Fruit fly (Drosophila melanogaster) whole organism, embryonic: ENCODE data around the gene Jon65Aiii.

Experiments used
- Atf3 ChIP-seq: fragments of 200-800 bp; sonication (Bioruptor generic); optimal IDR thresholded peaks from 3 replicates; lab custom pipeline; 2016; ENCODE audit warnings: missing biosample characterization, missing genetic modification characterization
- Bteb2 ChIP-seq: fragments of 200-800 bp; sonication (Bioruptor generic); optimal IDR thresholded peaks from 2 replicates; lab custom pipeline; 2016; ENCODE audit warnings: missing biosample characterization, missing genetic modification characterization
- CG1024 ChIP-seq: fragments of 200-800 bp; sonication (Bioruptor generic); IDR thresholded peaks from 2 replicates; pipeline ENCODE4 v1.3.6; 2022; ENCODE audit warnings: missing biosample characterization, missing genetic modification characterization
- CG10959 ChIP-seq: fragments of 200-800 bp; sonication (Bioruptor generic); IDR thresholded peaks from 2 replicates; pipeline ENCODE4 v1.3.6; 2022; ENCODE audit warnings: missing biosample characterization, missing genetic modification characterization
- CG1603 ChIP-seq: fragments of 200-800 bp; sonication (Bioruptor generic); optimal IDR thresholded peaks from 2 replicates; lab custom pipeline; 2019; ENCODE audit warnings: missing biosample characterization, mild to moderate bottlenecking, missing genetic modification characterization, moderate library complexity
- CG17385 ChIP-seq: fragments of 200-800 bp; sonication (Bioruptor generic); optimal IDR thresholded peaks from 3 replicates; lab custom pipeline; 2018; ENCODE audit warnings: missing biosample characterization, mild to moderate bottlenecking, missing genetic modification characterization
- CG17802 ChIP-seq: fragments of 200-800 bp; sonication (Bioruptor generic); optimal IDR thresholded peaks from 2 replicates; lab custom pipeline; 2018; ENCODE audit warnings: missing biosample characterization, mild to moderate bottlenecking, missing genetic modification characterization, moderate library complexity
- CG2678 ChIP-seq: fragments of 200-800 bp; sonication (Bioruptor generic); optimal IDR thresholded peaks from 3 replicates; lab custom pipeline; 2019; ENCODE audit warnings: missing biosample characterization, mild to moderate bottlenecking, missing genetic modification characterization, moderate library complexity
- CG2875 ChIP-seq: fragments of 200-800 bp; sonication (Bioruptor generic); optimal IDR thresholded peaks from 2 replicates; lab custom pipeline; 2017; ENCODE audit warnings: missing biosample characterization, mild to moderate bottlenecking, missing genetic modification characterization, missing genetic modification reagents
- CG31388 ChIP-seq: fragments of 200-800 bp; sonication (Bioruptor generic); optimal IDR thresholded peaks from 2 replicates; lab custom pipeline; 2016; ENCODE audit warnings: missing biosample characterization, missing genetic modification characterization
- CG3163 ChIP-seq: fragments of 200-800 bp; sonication (Bioruptor generic); optimal IDR thresholded peaks from 3 replicates; lab custom pipeline; 2016; ENCODE audit warnings: missing biosample characterization, missing genetic modification characterization
- CG4617 ChIP-seq: fragments of 200-800 bp; sonication (Bioruptor generic); optimal IDR thresholded peaks from 3 replicates; lab custom pipeline; 2016; ENCODE audit warnings: missing biosample characterization, missing genetic modification characterization, borderline replicate concordance
- CG4820 ChIP-seq: fragments of 200-800 bp; sonication (Bioruptor generic); optimal IDR thresholded peaks from 3 replicates; lab custom pipeline; 2016; ENCODE audit warnings: missing biosample characterization, missing genetic modification characterization
- CG6654 ChIP-seq: fragments of 200-800 bp; sonication (Bioruptor generic); optimal IDR thresholded peaks from 2 replicates; lab custom pipeline; 2017; ENCODE audit warnings: missing biosample characterization, mild to moderate bottlenecking, missing genetic modification characterization
- CG7839 ChIP-seq: fragments of 200-800 bp; sonication (Bioruptor generic); optimal IDR thresholded peaks from 3 replicates; lab custom pipeline; 2018; ENCODE audit warnings: missing biosample characterization, mild to moderate bottlenecking, missing genetic modification characterization, moderate library complexity
- CG8290 ChIP-seq, 3 experiments: fragments of 200-800 bp; sonication (Bioruptor generic); optimal IDR thresholded peaks; 2 replicates each; lab custom pipeline; 2016 to 2019; ENCODE audit warnings: missing biosample characterization in 3 of 3, missing genetic modification characterization in 3 of 3, mild to moderate bottlenecking in 2 of 3, moderate library complexity in 1 of 3
- CG9609 ChIP-seq: fragments of 200-800 bp; sonication (Bioruptor generic); optimal IDR thresholded peaks from 3 replicates; lab custom pipeline; 2016; ENCODE audit warnings: missing biosample characterization, missing genetic modification characterization
- D19A ChIP-seq: fragments of 200-800 bp; optimal IDR thresholded peaks from 3 replicates; lab custom pipeline; 2019; ENCODE audit warnings: missing biosample characterization, mild to moderate bottlenecking, missing genetic modification characterization, moderate library complexity
- E2f1 ChIP-seq: fragments of 200-800 bp; sonication (Bioruptor generic); IDR thresholded peaks from 2 replicates; pipeline ENCODE4 v1.3.6; 2022; ENCODE audit warnings: missing biosample characterization, missing genetic modification characterization
- Eip74EF ChIP-seq, 2 experiments: fragments of 200-800 bp in 1 of 2; fragments of >200 bp in 1 of 2; sonication (Bioruptor generic) in 1 of 2; optimal IDR thresholded peaks; 2 replicates each; lab custom pipeline; 2017 to 2019; ENCODE audit warnings: missing biosample characterization in 2 of 2, missing genetic modification characterization in 2 of 2, mild to moderate bottlenecking in 1 of 2, moderate library complexity in 1 of 2
- Hr51 ChIP-seq, 2 experiments: fragments of 200-800 bp; sonication (Bioruptor generic); optimal IDR thresholded peaks; 2 replicates in 1 of 2; 3 replicates in 1 of 2; lab custom pipeline; 2016 to 2018; ENCODE audit warnings: missing biosample characterization in 2 of 2, missing genetic modification characterization in 2 of 2, mild to moderate bottlenecking in 1 of 2, moderate library complexity in 1 of 2
- Med ChIP-seq: fragments of 200-800 bp; sonication (Bioruptor generic); peaks from one replicate; lab custom pipeline; 2016; ENCODE audit warnings: missing biosample characterization, missing genetic modification characterization, mild to moderate bottlenecking, inconsistent platforms, moderate library complexity
- Oli ChIP-seq: fragments of 200-800 bp; sonication (Bioruptor generic); optimal IDR thresholded peaks from 2 replicates; lab custom pipeline; 2018; ENCODE audit warnings: missing biosample characterization, mild to moderate bottlenecking, missing genetic modification characterization, moderate library complexity
- Opbp ChIP-seq: fragments of 200-800 bp; sonication (Bioruptor generic); IDR thresholded peaks from 3 replicates; pipeline ENCODE4 v1.3.6; 2022; ENCODE audit warnings: missing biosample characterization, missing genetic modification characterization; ENCODE audit not compliant: partially characterized antibody
- Ssrp ChIP-seq: fragments of 200-800 bp; sonication (Bioruptor generic); optimal IDR thresholded peaks from 2 replicates; lab custom pipeline; 2018; ENCODE audit warnings: missing biosample characterization, mild to moderate bottlenecking, missing genetic modification characterization, moderate library complexity
- Usf ChIP-seq: fragments of 200-800 bp; sonication (Bioruptor generic); optimal IDR thresholded peaks from 2 replicates; lab custom pipeline; 2017; ENCODE audit warnings: missing genotype, missing biosample characterization, missing genetic modification characterization
- Xbp1 ChIP-seq: fragments of 200-800 bp; sonication (Bioruptor generic); optimal IDR thresholded peaks from 3 replicates; lab custom pipeline; 2016; ENCODE audit warnings: missing biosample characterization, mild to moderate bottlenecking, missing genetic modification characterization
- YL-1 ChIP-seq: fragments of 200-800 bp; sonication (Bioruptor generic); optimal IDR thresholded peaks from 3 replicates; lab custom pipeline; 2017; ENCODE audit warnings: missing biosample characterization, mild to moderate bottlenecking, missing genetic modification characterization
- ac ChIP-seq: fragments of 200-800 bp; sonication (Bioruptor generic); optimal IDR thresholded peaks from 3 replicates; lab custom pipeline; 2017; ENCODE audit warnings: missing biosample characterization, mild to moderate bottlenecking, missing genetic modification characterization
- chn ChIP-seq: fragments of 200-800 bp; sonication (Bioruptor generic); optimal IDR thresholded peaks from 2 replicates; lab custom pipeline; 2016; ENCODE audit warnings: missing biosample characterization, missing genetic modification characterization
- dati ChIP-seq: fragments of 200-800 bp; sonication (Bioruptor generic); IDR thresholded peaks from 2 replicates; pipeline ENCODE4 v1.3.6; 2022; ENCODE audit warnings: missing biosample characterization, missing genetic modification characterization
- dpn ChIP-seq, 2 experiments: fragments of 200-800 bp; sonication (Bioruptor generic); optimal IDR thresholded peaks; 3 replicates each; lab custom pipeline; 2016; ENCODE audit warnings: missing biosample characterization in 2 of 2, missing genetic modification characterization in 2 of 2
- ewg ChIP-seq: fragments of 200-800 bp; sonication (Bioruptor generic); optimal IDR thresholded peaks from 3 replicates; lab custom pipeline; 2017; ENCODE audit warnings: mild to moderate bottlenecking, missing biosample characterization, missing genetic modification reagents, missing genetic modification characterization
- h ChIP-seq: fragments of >200 bp; optimal IDR thresholded peaks from 2 replicates; lab custom pipeline; 2017
- lov ChIP-seq, 2 experiments: fragments of 200-800 bp in 1 of 2; fragments of >200 bp in 1 of 2; sonication (Bioruptor generic) in 1 of 2; IDR thresholded peaks in 1 of 2; optimal IDR thresholded peaks in 1 of 2; 2 replicates in 1 of 2; 3 replicates in 1 of 2; pipeline versions ENCODE4 v1.3.6 to Lab custom; 2017 to 2022; ENCODE audit warnings: missing biosample characterization in 1 of 2, missing genetic modification characterization in 1 of 2
- maf-S ChIP-seq: fragments of 200-800 bp; sonication (Bioruptor generic); optimal IDR thresholded peaks from 2 replicates; lab custom pipeline; 2016; ENCODE audit warnings: missing biosample characterization, missing genetic modification characterization
- mam ChIP-seq: fragments of 200-800 bp; sonication (Bioruptor generic); optimal IDR thresholded peaks from 3 replicates; lab custom pipeline; 2016; ENCODE audit warnings: missing biosample characterization, missing genetic modification characterization
- pan ChIP-seq, 4 experiments: fragments of >200 bp in 3 of 4; fragments of 200-800 bp in 1 of 4; sonication (Bioruptor generic) in 1 of 4; optimal IDR thresholded peaks in 3 of 4; IDR thresholded peaks in 1 of 4; 2 replicates each; pipeline versions ENCODE4 v1.3.6 to Lab custom; 2017 to 2022; ENCODE audit warnings: missing biosample characterization in 2 of 4, missing genetic modification characterization in 2 of 4, mixed read lengths in 1 of 4
- salm ChIP-seq: fragments of 200-800 bp; sonication (Bioruptor generic); optimal IDR thresholded peaks from 2 replicates; lab custom pipeline; 2018; ENCODE audit warnings: missing biosample characterization, mild to moderate bottlenecking, missing genetic modification characterization
- sim ChIP-seq: fragments of 200-800 bp; sonication (Bioruptor generic); IDR thresholded peaks from 2 replicates; pipeline ENCODE4 v1.3.6; 2022; ENCODE audit warnings: missing biosample characterization, missing genetic modification characterization
- sisA ChIP-seq: fragments of 200-800 bp; sonication (Bioruptor generic); IDR thresholded peaks from 2 replicates; pipeline ENCODE4 v1.3.6; 2022; ENCODE audit warnings: missing biosample characterization, missing genetic modification characterization
- so ChIP-seq: fragments of 200-800 bp; sonication (Bioruptor generic); IDR thresholded peaks from 3 replicates; pipeline ENCODE4 v1.3.6; 2022; ENCODE audit warnings: missing biosample characterization, missing genetic modification characterization
- tll ChIP-seq, 2 experiments: fragments of 200-800 bp in 1 of 2; fragments of >200 bp in 1 of 2; sonication (Bioruptor generic) in 1 of 2; optimal IDR thresholded peaks; 2 replicates each; lab custom pipeline; 2017 to 2019; ENCODE audit warnings: missing biosample characterization in 2 of 2, missing genetic modification characterization in 2 of 2, mild to moderate bottlenecking in 1 of 2, moderate library complexity in 1 of 2
- trem ChIP-seq: fragments of 200-800 bp; optimal IDR thresholded peaks from 3 replicates; lab custom pipeline; 2019; ENCODE audit warnings: missing biosample characterization, mild to moderate bottlenecking, missing genetic modification characterization, moderate library complexity
- wek ChIP-seq: fragments of 200-800 bp; sonication (Bioruptor generic); optimal IDR thresholded peaks from 3 replicates; lab custom pipeline; 2018; ENCODE audit warnings: missing biosample characterization, mild to moderate bottlenecking, missing genetic modification characterization, moderate library complexity
- wor ChIP-seq: fragments of 200-800 bp; sonication (Bioruptor generic); IDR thresholded peaks from 2 replicates; pipeline ENCODE4 v1.3.6; 2022; ENCODE audit warnings: missing biosample characterization, missing genetic modification characterization

Gene Jon65Aiii

DNA sequence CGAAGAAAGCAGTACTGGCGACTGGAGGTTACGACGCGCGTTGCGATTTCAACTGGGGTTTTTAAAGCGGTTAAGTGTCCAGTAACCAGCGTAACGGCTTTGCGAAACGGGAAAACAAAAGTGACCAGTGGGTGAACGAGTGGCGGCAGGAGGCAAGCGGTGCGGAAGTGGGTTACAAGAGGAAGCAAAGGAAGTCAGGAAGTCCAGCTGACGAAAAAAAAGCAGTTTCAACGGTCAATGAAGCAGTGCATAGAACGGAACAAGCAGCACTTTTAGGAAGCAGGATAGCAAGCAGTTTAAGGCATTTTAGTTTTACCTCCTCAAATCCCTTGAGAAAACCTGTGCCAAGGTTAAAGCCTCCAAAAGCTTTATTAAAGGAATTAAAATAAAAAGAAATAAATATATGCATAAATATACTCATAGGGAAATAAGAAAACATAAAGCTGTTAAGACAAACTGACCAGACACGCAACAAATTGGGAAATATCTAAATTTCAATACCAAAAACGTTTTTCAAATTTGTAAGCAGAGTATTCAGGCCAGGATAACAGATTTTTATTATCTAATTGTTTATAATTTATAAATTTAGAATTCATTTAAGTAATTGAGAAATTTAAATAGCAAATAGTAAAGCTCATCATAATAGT lies 8.6 kb downstream of the Jon65Aiii start, which contains the start of gene CG6592 (continued):
- peak; percentile 82 for TF ChIP-seq ac (GFP tag; lab: Kevin White, UChicago)
- peak; percentile 23 for TF ChIP-seq CG17802 (tag; lab: Kevin White, UChicago)
- TF ChIP-seq Xbp1 (GFP tag; lab: Kevin White, UChicago): peak; percentile 29
- TF ChIP-seq chn (GFP tag; lab: Kevin White, UChicago): peak; percentile 33
- TF ChIP-seq sisA (GFP tag; lab: Robert Waterston, UW): 0 out of 2 replicates have a peak, but pooled peaks have one; percentile 7
- peak; percentile 20 for TF ChIP-seq Ssrp (tag; lab: Kevin White, UChicago)
- TF ChIP-seq Eip74EF (GFP tag; optimal IDR thresholded peaks at IDR 0.05; lab: Kevin White, UChicago): peak in 1 of 2 experiments; percentile 24
- TF ChIP-seq sim: 0 out of 2 replicates have a peak, but pooled peaks have one; percentile 33
- peak; percentile 81 for TF ChIP-seq CG8290 (GFP tag; optimal IDR thresholded peaks at IDR 0.05; lab: Kevin White, UChicago)
- TF ChIP-seq CG8290 (tag; optimal IDR thresholded peaks at IDR 0.05; lab: Kevin White, UChicago): peak; percentile 60 to 84
- TF ChIP-seq CG1024 (GFP tag; lab: Robert Waterston, UW): peak; percentile 16; the same call in 1 of the 2 replicates
- peak; percentile 4 for TF ChIP-seq mam (GFP tag; lab: Kevin White, UChicago)
- TF ChIP-seq so (GFP tag; lab: Robert Waterston, UW): 0 out of 3 replicates have a peak, but pooled peaks have one; percentile 25
- peak; percentile 16 for TF ChIP-seq CG4820 (GFP tag; lab: Kevin White, UChicago)
- TF ChIP-seq CG2678 (tag; lab: Kevin White, UChicago): no peak
- TF ChIP-seq Opbp (GFP tag; lab: Robert Waterston, UW): peak; percentile 36; the same call in 1 of the 3 replicates
- TF ChIP-seq CG17385 (GFP tag; lab: Kevin White, UChicago): peak; percentile 66
- 0 out of 2 replicates have a peak, but pooled peaks have one; percentile 34 for TF ChIP-seq dati (GFP tag; lab: Robert Waterston, UW)
- TF ChIP-seq YL-1 (GFP tag; lab: Kevin White, UChicago): peak; percentile 34
- TF ChIP-seq pan (optimal IDR thresholded peaks at IDR 0.05; lab: Kevin White, UChicago): no peak
- no peak for TF ChIP-seq pan (GFP tag; optimal IDR thresholded peaks at IDR 0.05 in 1 of 2, IDR thresholded peaks at IDR 0.05 in 1 of 2)
- peak; percentile 20 for TF ChIP-seq wek (GFP tag; lab: Kevin White, UChicago)
- TF ChIP-seq CG3163: no peak
- TF ChIP-seq wor (GFP tag; lab: Robert Waterston, UW): no peak
- TF ChIP-seq Hr51 (GFP tag; optimal IDR thresholded peaks at IDR 0.05; lab: Kevin White, UChicago): peak in 1 of 2 experiments; percentile 14
- TF ChIP-seq ewg (GFP tag; lab: Kevin White, UChicago): peak; percentile 87
- peak in 1 of 2 experiments; percentile 61 for TF ChIP-seq dpn (GFP tag; optimal IDR thresholded peaks at IDR 0.05; lab: Kevin White, UChicago)
- peak; percentile 29 for TF ChIP-seq Oli (tag; lab: Kevin White, UChicago)
- no peak for TF ChIP-seq lov (optimal IDR thresholded peaks at IDR 0.05; lab: Kevin White, UChicago)
- TF ChIP-seq lov (GFP tag; IDR thresholded peaks at IDR 0.05; lab: Robert Waterston, UW): peak; percentile 73; the same call in 2 of the 3 replicates
- TF ChIP-seq CG10959 (GFP tag; lab: Robert Waterston, UW): peak; percentile 49; the same call in 1 of the 2 replicates
- peak; percentile 19 for TF ChIP-seq CG2875 (GFP tag; lab: Kevin White, UChicago)
- no peak for TF ChIP-seq salm (tag; lab: Kevin White, UChicago)
- peak; percentile 6 for TF ChIP-seq Atf3 (GFP tag; lab: Kevin White, UChicago)
- no peak for TF ChIP-seq maf-S (GFP tag; lab: Kevin White, UChicago)
- TF ChIP-seq CG1603 (tag; lab: Kevin White, UChicago): peak; percentile 52
- TF ChIP-seq D19A (tag; lab: Kevin White, UChicago): no peak
- peak; percentile 36 for TF ChIP-seq CG4617 (GFP tag; lab: Kevin White, UChicago)
- TF ChIP-seq CG6654 (GFP tag; lab: Kevin White, UChicago): no peak
- TF ChIP-seq E2f1 (GFP tag; lab: Robert Waterston, UW): no peak; the same call in 1 of the 2 replicates
- TF ChIP-seq trem (tag; lab: Kevin White, UChicago): peak; percentile 8
- peak; percentile 49 for TF ChIP-seq CG7839 (tag; lab: Kevin White, UChicago)
- no peak for TF ChIP-seq Bteb2 (GFP tag; lab: Kevin White, UChicago)
- no peak for TF ChIP-seq h (lab: Kevin White, UChicago)
- TF ChIP-seq Usf: peak; percentile 68
- TF ChIP-seq CG31388 (GFP tag; lab: Kevin White, UChicago): no peak
- TF ChIP-seq Med (GFP tag; lab: Kevin White, UChicago): peak; percentile 90
- peak in 1 of 2 experiments; percentile 67 for TF ChIP-seq tll (GFP tag; optimal IDR thresholded peaks at IDR 0.05; lab: Kevin White, UChicago)
- TF ChIP-seq CG9609 (GFP tag; lab: Kevin White, UChicago): peak; percentile 36
